Worm (Caenorhabditis elegans) whole organism, L1 larva: ENCODE results near the gene F53F1.6.

ENCODE experiments used
- C04F5.9 ChIP-seq: sonication (generic microtip); optimal IDR thresholded peaks from 2 replicates; lab custom pipeline; 2016; ENCODE audit warnings: missing genetic modification characterization, missing compliant biosample characterization
- C34B4.2 ChIP-seq: sonication (generic microtip); optimal IDR thresholded peaks from 2 replicates; lab custom pipeline; 2017; ENCODE audit warnings: mild to moderate bottlenecking, missing genetic modification characterization, missing compliant biosample characterization
- Y116A8C.19 ChIP-seq: sonication (generic microtip); optimal IDR thresholded peaks from 2 replicates; lab custom pipeline; 2016; ENCODE audit warnings: missing compliant biosample characterization, missing genetic modification characterization, borderline replicate concordance
- aha-1 ChIP-seq: fragments of 150-350 bp; optimal IDR thresholded peaks from 2 replicates; lab custom pipeline; 2014; ENCODE audit warnings: missing biosample characterization, missing genetic modification characterization
- blmp-1 ChIP-seq: fragments of 150-350 bp; optimal IDR thresholded peaks from 2 replicates; lab custom pipeline; 2014; ENCODE audit warnings: missing biosample characterization, missing genetic modification characterization
- ces-1 ChIP-seq: fragments of 150-350 bp; optimal IDR thresholded peaks from 2 replicates; lab custom pipeline; 2014; ENCODE audit warnings: missing biosample characterization, missing genetic modification reagents, missing genetic modification characterization
- dpl-1 ChIP-seq, 3 experiments: fragments of 150-350 bp in 2 of 3; sonication (generic microtip) in 1 of 3; optimal IDR thresholded peaks; 2 replicates each; lab custom pipeline; 2014 to 2017; ENCODE audit warnings: missing biosample characterization in 3 of 3, missing genetic modification characterization in 3 of 3, missing genetic modification reagents in 3 of 3
- dsc-1 ChIP-seq: sonication (generic microtip); optimal IDR thresholded peaks from 2 replicates; lab custom pipeline; 2016; ENCODE audit warnings: mild to moderate bottlenecking, missing genetic modification characterization, missing compliant biosample characterization
- efl-1 ChIP-seq, 4 experiments: fragments of 150-350 bp; optimal IDR thresholded peaks in 3 of 4; peaks in 1 of 4; 1 replicate in 1 of 4; 2 replicates in 3 of 4; lab custom pipeline; 2014; ENCODE audit warnings: missing biosample characterization in 2 of 4, missing genetic modification characterization in 2 of 4, missing genetic modification reagents in 2 of 4
- efl-3 ChIP-seq: fragments of 200-800 bp; sonication (Bioruptor generic); optimal IDR thresholded peaks from 2 replicates; lab custom pipeline; 2018; ENCODE audit warnings: mild to moderate bottlenecking, missing genetic modification characterization, missing compliant biosample characterization
- elt-2 ChIP-seq: sonication (generic microtip); optimal IDR thresholded peaks from 2 replicates; lab custom pipeline; 2016; ENCODE audit warnings: missing genetic modification characterization, mild to moderate bottlenecking, inconsistent platforms, missing compliant biosample characterization, missing genetic modification reagents
- fkh-10 ChIP-seq: sonication (generic microtip); optimal IDR thresholded peaks from 2 replicates; lab custom pipeline; 2017; ENCODE audit warnings: missing biosample characterization, missing genetic modification reagents, missing genetic modification characterization
- fkh-8 ChIP-seq: sonication (generic microtip); optimal IDR thresholded peaks from 2 replicates; lab custom pipeline; 2016; ENCODE audit warnings: mild to moderate bottlenecking, missing genetic modification characterization, missing compliant biosample characterization
- fos-1 ChIP-seq: fragments of 150-350 bp; optimal IDR thresholded peaks from 2 replicates; lab custom pipeline; 2014; ENCODE audit warnings: missing biosample characterization, missing genetic modification characterization
- hlh-17 ChIP-seq: fragments of 200-800 bp; sonication (Bioruptor generic); optimal IDR thresholded peaks from 2 replicates; lab custom pipeline; 2018; ENCODE audit warnings: missing genetic modification characterization, mild to moderate bottlenecking, missing compliant biosample characterization, moderate library complexity, borderline replicate concordance
- hpl-2 ChIP-seq: fragments of 150-350 bp; optimal IDR thresholded peaks from 2 replicates; lab custom pipeline; 2014; ENCODE audit warnings: missing biosample characterization, missing genetic modification reagents, missing genetic modification characterization
- irx-1 ChIP-seq: sonication (generic microtip); optimal IDR thresholded peaks from 2 replicates; lab custom pipeline; 2016; ENCODE audit warnings: missing genetic modification characterization, missing compliant biosample characterization
- lin-13 ChIP-seq: fragments of 150-350 bp; optimal IDR thresholded peaks from 2 replicates; lab custom pipeline; 2014; ENCODE audit warnings: missing biosample characterization, missing genetic modification reagents, missing genetic modification characterization
- lin-14 ChIP-seq: fragments of 200-800 bp; sonication (Bioruptor generic); optimal IDR thresholded peaks from 2 replicates; lab custom pipeline; 2018; ENCODE audit warnings: mild to moderate bottlenecking, missing genetic modification characterization, moderate library complexity, missing compliant biosample characterization
- lin-15B ChIP-seq: fragments of 150-350 bp; sonication (generic microtip); optimal IDR thresholded peaks from 3 replicates; lab custom pipeline; 2014; ENCODE audit warnings: missing biosample characterization, missing genetic modification characterization
- lin-39 ChIP-seq: fragments of 150-350 bp; optimal IDR thresholded peaks from 2 replicates; lab custom pipeline; 2014; ENCODE audit warnings: missing biosample characterization, missing genetic modification reagents, missing genetic modification characterization
- lir-3 ChIP-seq: sonication (generic microtip); optimal IDR thresholded peaks from 2 replicates; lab custom pipeline; 2016; ENCODE audit warnings: mild to moderate bottlenecking, missing genetic modification characterization, moderate library complexity, missing compliant biosample characterization; ENCODE audit not compliant: poor library complexity
- lsy-2 ChIP-seq, 2 experiments: fragments of 150-350 bp; optimal IDR thresholded peaks; 2 replicates each; lab custom pipeline; 2014; ENCODE audit warnings: missing biosample characterization in 2 of 2, missing genetic modification characterization in 2 of 2
- mdl-1 ChIP-seq, 2 experiments: fragments of 150-350 bp; optimal IDR thresholded peaks; 2 replicates each; lab custom pipeline; 2014 to 2017; ENCODE audit warnings: missing biosample characterization in 2 of 2, missing genetic modification characterization in 2 of 2, inconsistent platforms in 1 of 2
- mep-1 ChIP-seq: fragments of 150-350 bp; optimal IDR thresholded peaks from 2 replicates; lab custom pipeline; 2014; ENCODE audit warnings: missing biosample characterization, missing genetic modification characterization
- nhr-11 ChIP-seq: fragments of 150-350 bp; optimal IDR thresholded peaks from 2 replicates; lab custom pipeline; 2014; ENCODE audit warnings: missing biosample characterization, missing genetic modification characterization
- nhr-12 ChIP-seq: sonication (generic microtip); optimal IDR thresholded peaks from 2 replicates; lab custom pipeline; 2017; ENCODE audit warnings: missing biosample characterization, missing genetic modification characterization
- nhr-19 ChIP-seq: fragments of 200-800 bp; sonication (Bioruptor generic); conservative IDR thresholded peaks from 2 replicates; pipeline ENCODE4 v1.3.6; 2022; ENCODE audit warnings: missing genetic modification characterization, missing compliant biosample characterization
- nhr-20 ChIP-seq: sonication (generic microtip); optimal IDR thresholded peaks from 2 replicates; lab custom pipeline; 2016; ENCODE audit warnings: mild to moderate bottlenecking, missing genetic modification characterization, missing compliant biosample characterization
- nhr-237 ChIP-seq: fragments of 150-350 bp; optimal IDR thresholded peaks from 2 replicates; lab custom pipeline; 2014; ENCODE audit warnings: missing biosample characterization, missing genetic modification characterization
- nhr-28 ChIP-seq: fragments of 150-350 bp; optimal IDR thresholded peaks from 2 replicates; lab custom pipeline; 2014; ENCODE audit warnings: missing biosample characterization, missing genetic modification characterization
- nhr-47 ChIP-seq: sonication (generic microtip); optimal IDR thresholded peaks from 2 replicates; lab custom pipeline; 2016; ENCODE audit warnings: mild to moderate bottlenecking, missing genetic modification characterization, moderate library complexity, missing compliant biosample characterization
- nhr-76 ChIP-seq: sonication (generic microtip); optimal IDR thresholded peaks from 2 replicates; lab custom pipeline; 2017; ENCODE audit warnings: missing biosample characterization, missing genetic modification characterization
- nhr-85 ChIP-seq: sonication (generic microtip); peaks from one replicate; lab custom pipeline; 2016; ENCODE audit warnings: missing genetic modification characterization, inconsistent platforms, missing compliant biosample characterization
- sptf-1 ChIP-seq: fragments of 150-350 bp; optimal IDR thresholded peaks from 2 replicates; lab custom pipeline; 2014; ENCODE audit warnings: missing biosample characterization, missing genetic modification characterization
- tbx-2 ChIP-seq: sonication (generic microtip); optimal IDR thresholded peaks from 2 replicates; lab custom pipeline; 2016; ENCODE audit warnings: missing genetic modification characterization, missing compliant biosample characterization
- tlp-1 ChIP-seq: fragments of 150-350 bp; optimal IDR thresholded peaks from 2 replicates; lab custom pipeline; 2014; ENCODE audit warnings: missing biosample characterization, missing genetic modification characterization
- unc-130 ChIP-seq: fragments of 150-350 bp; optimal IDR thresholded peaks from 2 replicates; lab custom pipeline; 2017; ENCODE audit warnings: missing biosample characterization, missing genetic modification characterization, inconsistent platforms
- unc-30 ChIP-seq: sonication (generic microtip); optimal IDR thresholded peaks from 2 replicates; lab custom pipeline; 2017; ENCODE audit warnings: missing biosample characterization, missing genetic modification characterization
- unc-98 ChIP-seq: fragments of 200-800 bp; sonication (Bioruptor generic); IDR thresholded peaks from 2 replicates; pipeline ENCODE4 v1.3.6; 2022; ENCODE audit warnings: missing genetic modification characterization, missing compliant biosample characterization
- xbp-1 ChIP-seq: sonication (generic microtip); optimal IDR thresholded peaks from 2 replicates; lab custom pipeline; 2016; ENCODE audit warnings: missing genetic modification characterization, missing compliant biosample characterization
- zag-1 ChIP-seq: fragments of 150-350 bp; optimal IDR thresholded peaks from 2 replicates; lab custom pipeline; 2014; ENCODE audit warnings: missing biosample characterization, missing genetic modification characterization

Gene F53F1.6

DNA sequence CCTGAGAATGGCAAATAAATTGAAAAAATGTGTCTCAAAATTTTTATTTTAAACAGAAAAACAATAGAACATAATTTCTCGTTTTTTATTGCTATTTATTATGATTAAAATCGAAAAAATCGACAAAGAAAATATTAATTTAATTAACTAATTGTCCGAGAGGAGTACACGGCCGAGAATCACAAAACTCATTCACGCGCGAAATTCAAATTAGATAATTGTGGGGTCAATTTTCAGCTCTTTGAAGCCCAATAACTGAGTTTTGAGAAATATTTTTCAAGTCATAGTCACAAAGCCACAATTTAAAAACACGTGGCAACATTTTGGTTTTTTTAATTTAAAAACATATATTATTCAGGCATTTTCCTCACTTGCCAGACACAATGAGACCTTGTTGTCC is 8.3 kb downstream of the F53F1.6 start (continued):
- TF ChIP-seq unc-30 (tag; lab: Kevin White, UChicago) (no peak), fkh-10 (no peak), mep-1 (peak; percentile 3), Y116A8C.19 (tag; lab: Kevin White, UChicago) (no peak), lsy-2 (tag; optimal IDR thresholded peaks at IDR 0.05; lab: Kevin White, UChicago) (peak; percentile 39 to 53), aha-1 (tag; lab: Kevin White, UChicago) (no peak), lin-13 (GFP tag; lab: Kevin White, UChicago) (no peak)

DNA sequence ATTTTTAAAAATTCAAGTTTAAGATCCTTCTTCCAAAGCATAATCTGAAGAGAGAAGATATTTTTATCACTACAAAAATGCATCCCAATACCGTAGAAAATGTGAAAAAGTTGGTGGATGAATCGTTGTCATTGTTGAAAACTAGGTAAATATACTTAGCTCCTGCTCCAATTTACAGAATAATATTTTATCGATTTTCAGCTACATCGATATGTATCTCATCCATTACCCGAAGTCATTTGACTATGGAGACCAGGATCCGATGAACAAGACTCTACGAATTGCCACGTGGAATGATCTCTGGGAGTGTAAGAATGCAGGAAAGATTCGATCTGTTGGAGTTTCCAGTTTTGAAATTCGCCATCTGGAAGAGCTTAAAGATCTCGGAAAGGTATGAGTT is 9.0 kb downstream of the F53F1.6 start:
- TF ChIP-seq ces-1 (GFP tag; lab: Kevin White, UChicago) (no peak), C34B4.2 (no peak), mdl-1 (tag; optimal IDR thresholded peaks at IDR 0.05; lab: Kevin White, UChicago) (no peak), tlp-1 (tag; lab: Kevin White, UChicago) (no peak)

DNA sequence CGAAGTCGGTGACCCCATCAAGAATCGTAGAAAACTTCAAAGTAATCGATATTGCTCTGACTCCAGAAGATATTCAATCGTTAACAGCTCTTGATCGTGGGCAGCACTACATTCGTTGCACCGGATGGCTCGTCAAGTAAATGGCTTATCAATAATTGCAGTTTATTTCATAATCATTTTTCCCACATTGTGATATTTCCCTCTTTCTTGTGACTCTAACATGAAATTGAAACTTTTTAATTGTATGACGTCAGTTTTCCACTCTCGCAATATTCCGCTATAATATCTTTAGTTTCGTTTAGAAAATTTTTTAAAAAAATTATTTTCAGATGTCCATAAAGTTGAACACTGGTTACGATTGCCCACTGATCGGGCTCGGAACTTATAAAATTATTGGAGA is 9.5 kb downstream of the F53F1.6 start, which contains the start of gene F53F1.3:
F53F1.3 (plus strand) TSS at position 330 of the 400 bp plus-strand sequence.
- TF ChIP-seq dsc-1 (tag; lab: Kevin White, UChicago) (no peak), elt-2 (tag; lab: Kevin White, UChicago) (peak; percentile 14)

DNA sequence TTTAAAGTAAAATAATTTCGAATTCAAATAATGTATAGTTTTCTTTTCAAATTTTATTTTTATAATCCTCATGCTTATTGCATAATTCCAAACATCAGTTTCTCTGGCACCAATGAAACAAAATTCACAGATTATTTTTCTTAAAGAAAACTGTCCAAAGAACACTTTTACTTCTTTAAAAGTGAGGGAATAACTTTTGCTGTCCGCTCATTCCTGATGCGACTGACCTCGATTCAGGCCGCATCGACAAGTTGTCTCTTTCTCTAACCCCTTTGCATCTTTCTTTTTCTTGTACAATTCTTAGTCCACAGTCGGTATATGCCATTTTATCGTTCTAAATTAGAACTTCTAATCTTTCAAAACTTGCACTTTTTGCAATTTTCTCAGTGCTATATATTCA is 10.9 kb downstream of the F53F1.6 start, which contains the start of gene F53F1.2:
F53F1.2 (plus strand) TSS at position 306 of the 400 bp plus-strand sequence.
- no peak for TF ChIP-seq irx-1 (tag; lab: Kevin White, UChicago)
- TF ChIP-seq C04F5.9 (tag; lab: Kevin White, UChicago), result no peak
- no peak for TF ChIP-seq efl-1 (optimal IDR thresholded peaks at IDR 0.05; lab: Kevin White, UChicago)
- TF ChIP-seq efl-1 (GFP tag; optimal IDR thresholded peaks at IDR 0.05 in 1 of 2; lab: Kevin White, UChicago), result no peak
- no peak for TF ChIP-seq nhr-12 (tag; lab: Kevin White, UChicago)
- no peak for TF ChIP-seq unc-98 (GFP tag; lab: Robert Waterston, UW)
- peak; percentile 67 for TF ChIP-seq nhr-85
- no peak for TF ChIP-seq nhr-237 (tag; lab: Kevin White, UChicago)
- no peak for TF ChIP-seq lir-3
- TF ChIP-seq nhr-19, result no peak
- no peak for TF ChIP-seq unc-130 (tag; lab: Kevin White, UChicago)
- no peak for TF ChIP-seq xbp-1 (tag; lab: Kevin White, UChicago)
- peak; percentile 96 for TF ChIP-seq blmp-1 (tag; lab: Kevin White, UChicago)
- no peak for TF ChIP-seq nhr-76 (tag; lab: Kevin White, UChicago)
- TF ChIP-seq dpl-1 (GFP tag; optimal IDR thresholded peaks at IDR 0.05; lab: Kevin White, UChicago), result peak in 1 of 3 experiments; percentile 2

DNA sequence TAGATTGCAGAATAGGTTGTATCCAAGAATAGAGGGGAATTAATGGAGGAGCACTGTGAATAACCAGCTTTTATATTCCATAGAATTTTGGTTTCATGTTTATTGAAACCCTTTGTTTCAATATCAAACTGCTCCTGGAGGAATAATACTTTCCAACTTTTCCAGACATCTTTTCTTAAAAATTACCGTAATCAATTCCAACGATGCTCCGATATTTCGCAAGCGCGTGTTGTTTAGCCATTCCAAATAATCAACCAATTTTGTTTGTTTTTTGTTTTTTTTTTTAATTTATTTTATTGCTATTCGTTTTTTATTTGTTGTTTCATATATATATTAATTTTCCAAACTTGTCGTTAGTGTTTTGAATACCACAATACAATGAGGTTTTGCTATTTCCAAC is 11.4 kb downstream of the F53F1.6 start, which contains the start of gene cutl-1:
cutl-1 (minus strand) TSS at position 83 of the 400 bp plus-strand sequence.
- TF ChIP-seq dpl-1 (GFP tag; optimal IDR thresholded peaks at IDR 0.05; lab: Kevin White, UChicago), result peak in 1 of 3 experiments; percentile 13
- no peak for TF ChIP-seq nhr-47 (tag; lab: Kevin White, UChicago)
- TF ChIP-seq lsy-2 (tag; optimal IDR thresholded peaks at IDR 0.05; lab: Kevin White, UChicago), result peak in 1 of 2 experiments; percentile 55

DNA sequence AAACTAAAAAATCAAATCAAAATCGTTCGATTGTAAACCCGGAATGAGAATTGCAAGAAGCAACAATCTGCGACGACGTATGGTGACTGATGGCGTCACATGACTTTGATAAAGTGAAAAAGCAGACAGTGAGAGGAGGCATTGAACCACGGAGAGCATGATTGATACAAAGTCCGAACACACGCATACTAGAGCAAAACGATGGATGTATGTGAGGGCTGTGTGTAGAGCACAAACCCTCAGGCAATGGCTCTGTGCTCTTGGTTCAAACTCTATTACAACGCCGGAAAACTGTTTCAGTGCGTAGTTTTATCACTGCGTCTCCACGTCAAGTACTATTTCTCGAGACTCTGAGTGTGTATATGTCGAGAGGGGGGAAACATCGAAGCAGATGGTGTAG is 14.9 kb downstream of the F53F1.6 start:
- TF ChIP-seq efl-1 (optimal IDR thresholded peaks at IDR 0.05; lab: Kevin White, UChicago) (peak in 1 of 2 experiments; percentile 16), efl-1 (GFP tag; optimal IDR thresholded peaks at IDR 0.05 in 1 of 2; lab: Kevin White, UChicago) (peak in 1 of 2 experiments; percentile 88), fkh-10 (no peak), sptf-1 (no peak), lir-3 (no peak), zag-1 (tag; lab: Kevin White, UChicago) (no peak), hpl-2 (no peak), tbx-2 (tag; lab: Kevin White, UChicago) (no peak), fos-1 (tag; lab: Kevin White, UChicago) (no peak), nhr-20 (tag; lab: Kevin White, UChicago) (peak; percentile 19), nhr-19 (0 out of 2 replicates have a peak, but pooled peaks have one; percentile 23), mdl-1 (tag; optimal IDR thresholded peaks at IDR 0.05; lab: Kevin White, UChicago) (peak in 1 of 2 experiments; percentile 19), hlh-17 (GFP tag; lab: Kevin White, UChicago) (no peak), efl-3 (no peak), elt-2 (tag; lab: Kevin White, UChicago) (no peak), nhr-28 (tag; lab: Kevin White, UChicago) (no peak), lin-39 (tag; lab: Kevin White, UChicago) (peak; percentile 64), irx-1 (tag; lab: Kevin White, UChicago) (no peak), nhr-11 (tag; lab: Kevin White, UChicago) (no peak), fkh-8 (tag; lab: Kevin White, UChicago) (no peak), lin-15B (no peak), lin-14 (GFP tag; lab: Kevin White, UChicago) (peak; percentile 72)
